Fruit fly (Drosophila melanogaster): ENCODE data around the gene CG31516.
A peak's percentile ranks its signal among the peaks of the same experiment; 100 is the strongest.

The CG31516 gene

DNA sequence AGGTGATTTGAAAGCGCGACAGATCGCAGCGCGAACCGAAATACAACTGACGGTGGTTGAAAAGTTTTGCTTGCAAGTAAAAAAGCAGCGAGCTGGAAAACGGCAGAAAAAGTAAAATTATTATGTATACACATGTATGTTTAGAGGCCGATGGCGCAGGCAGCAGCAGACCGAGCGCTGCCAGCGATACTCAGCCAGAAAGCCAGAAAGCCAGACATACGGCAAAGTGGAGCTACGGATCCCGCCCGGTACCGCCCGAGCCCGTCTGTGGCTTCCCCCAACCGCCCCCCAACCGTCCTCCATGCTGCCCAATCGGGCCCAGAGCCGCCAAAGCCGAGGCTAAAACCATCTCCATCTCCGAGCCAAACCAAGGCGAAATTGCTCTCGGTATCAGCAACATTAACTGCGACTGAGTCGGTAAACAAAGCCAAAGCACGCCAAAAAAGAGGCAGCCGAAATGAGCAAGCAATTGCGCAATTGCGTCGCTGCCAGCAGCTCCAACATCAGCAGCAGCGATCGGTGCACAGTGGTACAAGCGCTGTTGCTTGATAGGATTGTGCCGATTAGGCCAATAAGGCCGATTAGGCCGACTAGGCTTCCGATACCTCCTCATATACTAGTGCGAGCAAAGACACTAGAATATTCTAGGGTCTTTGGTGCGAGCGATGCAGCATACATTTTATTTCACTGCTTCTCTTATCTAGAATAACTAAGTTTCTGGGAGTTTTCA, 4.5 kb downstream of the CG31516 start, which contains the start of gene CG14636 (continued):
- TF ChIP-seq CG42726 (GFP tag; IDR thresholded peaks at IDR 0.05; ENCODE audit: partially characterized antibody) (no peak), CG4328 (GFP tag; optimal IDR thresholded peaks at IDR 0.05) (peak; percentile 64), CG7556 (GFP tag; optimal IDR thresholded peaks at IDR 0.05) (peak; percentile 69), Ets65A (GFP tag) (peak; percentile 87), crol (GFP tag; IDR thresholded peaks at IDR 0.05) (peak; percentile 85), Lim3 (GFP tag; IDR thresholded peaks at IDR 0.05) (no peak), Hmx (GFP tag; optimal IDR thresholded peaks at IDR 0.05) (no peak), MESR4 (GFP tag; optimal IDR thresholded peaks at IDR 0.05) (no peak), sisA (GFP tag; IDR thresholded peaks at IDR 0.05) (peak; percentile 74), CG14860 (GFP tag; IDR thresholded peaks at IDR 0.05; ENCODE audit: partially characterized antibody) (no peak), CG5245 (GFP tag; optimal IDR thresholded peaks at IDR 0.05) (peak; percentile 25), CG15073 (GFP tag; optimal IDR thresholded peaks at IDR 0.05) (no peak), Sry-δ (GFP tag; optimal IDR thresholded peaks at IDR 0.05) (peak; percentile 24), Elba2 (GFP tag; optimal IDR thresholded peaks at IDR 0.05) (no peak), CG9876 (GFP tag; optimal IDR thresholded peaks at IDR 0.05) (peak; percentile 49), CG4404 (GFP tag; IDR thresholded peaks at IDR 0.05) (peak; percentile 46; the same call in 1 of the 2 replicates), Dek (tag; optimal IDR thresholded peaks at IDR 0.05) (peak; percentile 30), Hr3 (GFP tag; optimal IDR thresholded peaks at IDR 0.05) (peak; percentile 42), GATAe (GFP tag; conservative IDR thresholded peaks at IDR 0.05) (peak; percentile 48; the same call in 1 of the 2 replicates), gcm (GFP tag; optimal IDR thresholded peaks at IDR 0.05) (peak; percentile 12), bbx (GFP tag; IDR thresholded peaks at IDR 0.05; ENCODE audit: partially characterized antibody) (peak; percentile 30; the same call in 1 of the 2 replicates), cg (GFP tag; optimal IDR thresholded peaks at IDR 0.05) (no peak), Neu2 (GFP tag; optimal IDR thresholded peaks at IDR 0.05; ENCODE audit: borderline replicate concordance) (peak; percentile 4), CG4617 (GFP tag; optimal IDR thresholded peaks at IDR 0.05; ENCODE audit: borderline replicate concordance) (no peak), rib (GFP tag; IDR thresholded peaks at IDR 0.05) (peak; percentile 75; the same call in 1 of the 2 replicates), pum (GFP tag; optimal IDR thresholded peaks at IDR 0.05) (peak; percentile 43), CG6654 (GFP tag; optimal IDR thresholded peaks at IDR 0.05) (no peak), CG6175 (GFP tag; IDR thresholded peaks at IDR 0.05) (0 out of 3 replicates have a peak, but pooled peaks have one; percentile 11), CG5180 (GFP tag; optimal IDR thresholded peaks at IDR 0.05) (peak; percentile 47), CG4730 (GFP tag; IDR thresholded peaks at IDR 0.05) (peak; percentile 55), CG6791 (GFP tag; IDR thresholded peaks at IDR 0.05; ENCODE audit: partially characterized antibody) (no peak), CG13424 (tag; optimal IDR thresholded peaks at IDR 0.05) (peak; percentile 73), dmrt11E (tag; optimal IDR thresholded peaks at IDR 0.05) (no peak), nom (GFP tag; optimal IDR thresholded peaks at IDR 0.05) (peak; percentile 34), Hr78 (GFP tag; optimal IDR thresholded peaks at IDR 0.05) (no peak), CG10979 (tag; optimal IDR thresholded peaks at IDR 0.05) (no peak), pan (optimal IDR thresholded peaks at IDR 0.05) (no peak), pan (GFP tag; optimal IDR thresholded peaks at IDR 0.05 in 1 of 2, IDR thresholded peaks at IDR 0.05 in 1 of 2) (peak in 1 of 2 experiments; percentile 86), chinmo (GFP tag; IDR thresholded peaks at IDR 0.05; ENCODE audit: partially characterized antibody) (peak; percentile 90), CG14667 (GFP tag; IDR thresholded peaks at IDR 0.05) (peak; percentile 70), ken (GFP tag; IDR thresholded peaks at IDR 0.05) (no peak), CG17568 (GFP tag; optimal IDR thresholded peaks at IDR 0.05) (peak; percentile 7), Spps (tag; optimal IDR thresholded peaks at IDR 0.05) (no peak), peb (GFP tag; IDR thresholded peaks at IDR 0.05) (peak; percentile 57), run (tag; optimal IDR thresholded peaks at IDR 0.05) (peak; percentile 34), HLH3B (GFP tag; IDR thresholded peaks at IDR 0.05) (peak; percentile 78), Oli (tag; optimal IDR thresholded peaks at IDR 0.05) (peak; percentile 77), croc (GFP tag; conservative IDR thresholded peaks at IDR 0.05) (no peak), Ada2b (GFP tag; IDR thresholded peaks at IDR 0.05) (peak; percentile 77)
